Fruit fly (Drosophila melanogaster): ENCODE data around the gene CG9386.

The CG9386 gene

dm6 chr3R:9591769-9592388 is 36.7 kb upstream of the CG9386 start (continued):
- TF ChIP-seq dmrt11E (tag; optimal IDR thresholded peaks at IDR 0.05) (peak; percentile 14), Atf-2 (GFP tag; optimal IDR thresholded peaks at IDR 0.05) (no peak), CG2129 (GFP tag; IDR thresholded peaks at IDR 0.05; ENCODE audit: partially characterized antibody) (no peak), cad (GFP tag; optimal IDR thresholded peaks at IDR 0.05) (peak; percentile 53), CG17912 (GFP tag; optimal IDR thresholded peaks at IDR 0.05) (no peak), Elba2 (GFP tag; optimal IDR thresholded peaks at IDR 0.05) (peak; percentile 89), Med (GFP tag) (peak; percentile 71), CG4617 (GFP tag; optimal IDR thresholded peaks at IDR 0.05; ENCODE audit: borderline replicate concordance) (no peak), CG6813 (GFP tag; optimal IDR thresholded peaks at IDR 0.05) (no peak), CG1603 (tag; optimal IDR thresholded peaks at IDR 0.05) (no peak), nerfin-1 (tag; optimal IDR thresholded peaks at IDR 0.05) (no peak), Hey (tag; optimal IDR thresholded peaks at IDR 0.05) (no peak), peb (GFP tag; IDR thresholded peaks at IDR 0.05) (no peak), grn (GFP tag; optimal IDR thresholded peaks at IDR 0.05) (peak; percentile 79), Vsx1 (GFP tag; optimal IDR thresholded peaks at IDR 0.05) (peak; percentile 61), CG2116 (GFP tag; optimal IDR thresholded peaks at IDR 0.05) (no peak), Kr (GFP tag; optimal IDR thresholded peaks at IDR 0.05) (peak; percentile 63), gcm2 (GFP tag; optimal IDR thresholded peaks at IDR 0.05) (no peak), hb (GFP tag; IDR thresholded peaks at IDR 0.05; ENCODE audit: partially characterized antibody) (no peak), jigr1 (GFP tag; IDR thresholded peaks at IDR 0.05) (no peak), CG15479 (GFP tag; optimal IDR thresholded peaks at IDR 0.05) (no peak), CG11504 (tag; optimal IDR thresholded peaks at IDR 0.05) (peak; percentile 4), gsb-n (tag; optimal IDR thresholded peaks at IDR 0.05) (peak; percentile 2), CG8478 (optimal IDR thresholded peaks at IDR 0.05) (no peak), CG8388 (GFP tag; optimal IDR thresholded peaks at IDR 0.05) (no peak), CG6175 (GFP tag; IDR thresholded peaks at IDR 0.05) (no peak), NC2α (GFP tag; optimal IDR thresholded peaks at IDR 0.05) (no peak), CG13424 (tag; optimal IDR thresholded peaks at IDR 0.05) (no peak), CG10274 (GFP tag; optimal IDR thresholded peaks at IDR 0.05) (no peak), mirr (GFP tag; optimal IDR thresholded peaks at IDR 0.05) (no peak), CG42726 (GFP tag; IDR thresholded peaks at IDR 0.05; ENCODE audit: partially characterized antibody) (no peak), dmrt99B (tag; optimal IDR thresholded peaks at IDR 0.05) (no peak), kah (GFP tag; optimal IDR thresholded peaks at IDR 0.05) (peak; percentile 29), tll (GFP tag; optimal IDR thresholded peaks at IDR 0.05) (peak in 1 of 2 experiments; percentile 7), Sry-δ (GFP tag; optimal IDR thresholded peaks at IDR 0.05) (no peak), CG10366 (GFP tag; IDR thresholded peaks at IDR 0.05) (no peak), cg (GFP tag; optimal IDR thresholded peaks at IDR 0.05) (no peak), scrt (GFP tag; optimal IDR thresholded peaks at IDR 0.05) (no peak), zen (tag; optimal IDR thresholded peaks at IDR 0.05) (peak; percentile 3), Camta (GFP tag; optimal IDR thresholded peaks at IDR 0.05) (no peak), CG13775 (GFP tag; optimal IDR thresholded peaks at IDR 0.05) (no peak), D19A (tag; optimal IDR thresholded peaks at IDR 0.05) (peak; percentile 88), sqz (GFP tag; optimal IDR thresholded peaks at IDR 0.05) (peak; percentile 56), Xrp1 (GFP tag; IDR thresholded peaks at IDR 0.05) (no peak), CG9817 (tag; optimal IDR thresholded peaks at IDR 0.05) (no peak), CG15696 (tag; optimal IDR thresholded peaks at IDR 0.05) (peak; percentile 3), sd (tag; optimal IDR thresholded peaks at IDR 0.05) (peak; percentile 71), CG16815 (GFP tag; optimal IDR thresholded peaks at IDR 0.05) (no peak), ci (GFP tag; IDR thresholded peaks at IDR 0.05) (no peak), CG6765 (GFP tag; optimal IDR thresholded peaks at IDR 0.05) (no peak)

Measured in whole organism, embryonic.